Fruit fly (Drosophila melanogaster) whole organism, embryonic: ENCODE measurements around the gene Cog2.
A peak's percentile ranks its signal among the peaks of the same experiment; 100 is the strongest.

Experiments used
- ATbp ChIP-seq: fragments of 200-800 bp; sonication (Bioruptor generic); optimal IDR thresholded peaks from 2 replicates; lab custom pipeline; 2017; ENCODE audit warnings: missing biosample characterization, mild to moderate bottlenecking, missing genetic modification characterization, missing genetic modification reagents
- Bgb ChIP-seq: fragments of 200-800 bp; sonication (Bioruptor generic); IDR thresholded peaks from 2 replicates; pipeline ENCODE4 v1.3.6; 2022; ENCODE audit warnings: missing biosample characterization, missing genetic modification characterization; ENCODE audit not compliant: partially characterized antibody
- CG10366 ChIP-seq: fragments of 200-800 bp; sonication (Bioruptor generic); IDR thresholded peaks from 2 replicates; pipeline ENCODE4 v1.3.6; 2022; ENCODE audit warnings: missing biosample characterization, missing genetic modification characterization
- CG10462 ChIP-seq: fragments of 200-800 bp; sonication (Bioruptor generic); optimal IDR thresholded peaks from 2 replicates; lab custom pipeline; 2016; ENCODE audit warnings: missing biosample characterization, missing genetic modification characterization
- CG10543 ChIP-seq: fragments of 200-800 bp; sonication (Bioruptor generic); optimal IDR thresholded peaks from 3 replicates; lab custom pipeline; 2017; ENCODE audit warnings: missing biosample characterization, mild to moderate bottlenecking, missing genetic modification characterization, moderate library complexity
- CG11085 ChIP-seq: fragments of 200-800 bp; sonication (Bioruptor generic); IDR thresholded peaks from 2 replicates; pipeline ENCODE4 v1.3.6; 2022; ENCODE audit warnings: missing biosample characterization, missing genetic modification characterization
- CG11247 ChIP-seq: fragments of 200-800 bp; sonication (Bioruptor generic); IDR thresholded peaks from 2 replicates; pipeline ENCODE4 v1.3.6; 2022; ENCODE audit warnings: missing biosample characterization, missing genetic modification characterization
- CG12155 ChIP-seq: fragments of 200-800 bp; sonication (Bioruptor generic); optimal IDR thresholded peaks from 3 replicates; lab custom pipeline; 2016; ENCODE audit warnings: missing biosample characterization, missing genetic modification characterization
- CG12942 ChIP-seq: fragments of 200-800 bp; sonication (Bioruptor generic); optimal IDR thresholded peaks from 3 replicates; lab custom pipeline; 2016; ENCODE audit warnings: missing biosample characterization, missing genetic modification characterization
- CG14965 ChIP-seq: fragments of 200-800 bp; sonication (Bioruptor generic); optimal IDR thresholded peaks from 2 replicates; lab custom pipeline; 2016; ENCODE audit warnings: missing biosample characterization, missing genetic modification characterization, borderline replicate concordance
- CG17829 ChIP-seq: fragments of 200-800 bp; optimal IDR thresholded peaks from 2 replicates; lab custom pipeline; 2019; ENCODE audit warnings: missing biosample characterization, mild to moderate bottlenecking, missing genetic modification characterization, moderate library complexity
- CG30431 ChIP-seq: fragments of 200-800 bp; sonication (Bioruptor generic); optimal IDR thresholded peaks from 2 replicates; lab custom pipeline; 2017; ENCODE audit warnings: missing biosample characterization, missing genetic modification characterization
- CG31365 ChIP-seq: fragments of 200-800 bp; sonication (Bioruptor generic); optimal IDR thresholded peaks from 2 replicates; lab custom pipeline; 2018; ENCODE audit warnings: missing biosample characterization, mild to moderate bottlenecking, missing genetic modification characterization
- CG32532 ChIP-seq: fragments of 200-800 bp; sonication (Bioruptor generic); IDR thresholded peaks from 2 replicates; pipeline ENCODE4 v1.3.6; 2022; ENCODE audit warnings: missing biosample characterization, missing genetic modification characterization
- CG32767 ChIP-seq: fragments of 200-800 bp; sonication (Bioruptor generic); IDR thresholded peaks from 2 replicates; pipeline ENCODE4 v1.3.6; 2022; ENCODE audit warnings: missing biosample characterization, missing genetic modification characterization
- CG34422 ChIP-seq: fragments of 200-800 bp; sonication (Bioruptor generic); IDR thresholded peaks from 3 replicates; pipeline ENCODE4 v1.3.6; 2022; ENCODE audit warnings: missing biosample characterization, missing genetic modification characterization
- CG4404 ChIP-seq: fragments of 200-800 bp; sonication (Bioruptor generic); IDR thresholded peaks from 2 replicates; pipeline ENCODE4 v1.3.6; 2022; ENCODE audit warnings: missing biosample characterization, missing genetic modification characterization
- CG6175 ChIP-seq: fragments of 200-800 bp; sonication (Bioruptor generic); IDR thresholded peaks from 3 replicates; pipeline ENCODE4 v1.3.6; 2022; ENCODE audit warnings: missing biosample characterization, missing genetic modification characterization
- CG7745 ChIP-seq: fragments of 200-800 bp; sonication (Bioruptor generic); optimal IDR thresholded peaks from 2 replicates; lab custom pipeline; 2018; ENCODE audit warnings: missing biosample characterization, mild to moderate bottlenecking, missing genetic modification characterization, moderate library complexity
- CG8924 ChIP-seq: fragments of 200-800 bp; optimal IDR thresholded peaks from 3 replicates; lab custom pipeline; 2019; ENCODE audit warnings: missing biosample characterization, mild to moderate bottlenecking, missing genetic modification characterization, moderate library complexity
- CTCF ChIP-seq: fragments of 200-800 bp; sonication (Bioruptor generic); optimal IDR thresholded peaks from 2 replicates; lab custom pipeline; 2017; ENCODE audit warnings: missing biosample characterization, mild to moderate bottlenecking, missing genetic modification characterization, moderate library complexity
- Dad ChIP-seq: fragments of 200-800 bp; sonication (Bioruptor generic); optimal IDR thresholded peaks from 3 replicates; lab custom pipeline; 2016; ENCODE audit warnings: missing biosample characterization, missing genetic modification characterization
- Dek ChIP-seq: fragments of 200-800 bp; sonication (Bioruptor generic); optimal IDR thresholded peaks from 3 replicates; lab custom pipeline; 2019; ENCODE audit warnings: missing biosample characterization, mild to moderate bottlenecking, missing genetic modification characterization, moderate library complexity
- ERR ChIP-seq: fragments of 200-800 bp; sonication (Bioruptor generic); optimal IDR thresholded peaks from 2 replicates; lab custom pipeline; 2016; ENCODE audit warnings: missing biosample characterization, missing genetic modification characterization
- Fer3 ChIP-seq: fragments of 200-800 bp; sonication (Bioruptor generic); optimal IDR thresholded peaks from 2 replicates; lab custom pipeline; 2018; ENCODE audit warnings: missing biosample characterization, mild to moderate bottlenecking, missing genetic modification characterization, moderate library complexity
- HHEX ChIP-seq: fragments of 200-800 bp; sonication (Bioruptor generic); optimal IDR thresholded peaks from 3 replicates; lab custom pipeline; 2017; ENCODE audit warnings: missing biosample characterization, mild to moderate bottlenecking, missing genetic modification characterization, missing genetic modification reagents
- HmgZ ChIP-seq: fragments of 200-800 bp; sonication (Bioruptor generic); optimal IDR thresholded peaks from 2 replicates; lab custom pipeline; 2018; ENCODE audit warnings: missing biosample characterization, mild to moderate bottlenecking, missing genetic modification characterization
- Hmr ChIP-seq: fragments of 200-800 bp; sonication (Bioruptor generic); optimal IDR thresholded peaks from 3 replicates; lab custom pipeline; 2017; ENCODE audit warnings: mild to moderate bottlenecking, missing biosample characterization, missing genetic modification reagents, missing genetic modification characterization
- Hr78 ChIP-seq, 2 experiments: fragments of 200-800 bp in 1 of 2; fragments of >200 bp in 1 of 2; sonication (Bioruptor generic) in 1 of 2; optimal IDR thresholded peaks; 2 replicates each; lab custom pipeline; 2017 to 2019; ENCODE audit warnings: missing biosample characterization in 2 of 2, missing genetic modification characterization in 2 of 2, mild to moderate bottlenecking in 1 of 2, moderate library complexity in 1 of 2
- MBD-R2 ChIP-seq: fragments of 200-800 bp; sonication (Bioruptor generic); IDR thresholded peaks from 2 replicates; pipeline ENCODE4 v1.3.6; 2022; ENCODE audit warnings: missing biosample characterization, missing genetic modification characterization
- Mrtf ChIP-seq: fragments of 200-800 bp; sonication (Bioruptor generic); IDR thresholded peaks from 3 replicates; pipeline ENCODE4 v1.3.6; 2022; ENCODE audit warnings: missing biosample characterization, missing genetic modification characterization
- Nf-YA ChIP-seq: fragments of 200-800 bp; sonication (Bioruptor generic); IDR thresholded peaks from 2 replicates; pipeline ENCODE4 v1.3.6; 2022; ENCODE audit warnings: missing biosample characterization, missing genetic modification characterization
- Pdp1 ChIP-seq, 2 experiments: fragments of 200-800 bp; sonication (Bioruptor generic); optimal IDR thresholded peaks; 3 replicates each; lab custom pipeline; 2016; ENCODE audit warnings: missing biosample characterization in 2 of 2, missing genetic modification characterization in 2 of 2, mild to moderate bottlenecking in 1 of 2, moderate library complexity in 1 of 2
- YL-1 ChIP-seq: fragments of 200-800 bp; sonication (Bioruptor generic); optimal IDR thresholded peaks from 3 replicates; lab custom pipeline; 2017; ENCODE audit warnings: missing biosample characterization, mild to moderate bottlenecking, missing genetic modification characterization
- abd-A ChIP-seq: fragments of 200-800 bp; sonication (Bioruptor generic); optimal IDR thresholded peaks from 3 replicates; lab custom pipeline; 2019; ENCODE audit warnings: missing biosample characterization, mild to moderate bottlenecking, missing genetic modification characterization, moderate library complexity
- ewg ChIP-seq: fragments of 200-800 bp; sonication (Bioruptor generic); optimal IDR thresholded peaks from 3 replicates; lab custom pipeline; 2017; ENCODE audit warnings: mild to moderate bottlenecking, missing biosample characterization, missing genetic modification reagents, missing genetic modification characterization
- fru ChIP-seq: fragments of >200 bp; optimal IDR thresholded peaks from 2 replicates; lab custom pipeline; 2017
- ftz-f1 ChIP-seq: fragments of 200-800 bp; sonication (Bioruptor generic); optimal IDR thresholded peaks from 2 replicates; lab custom pipeline; 2016; ENCODE audit warnings: missing biosample characterization, missing genetic modification characterization
- kah ChIP-seq: fragments of 200-800 bp; sonication (Bioruptor generic); optimal IDR thresholded peaks from 2 replicates; lab custom pipeline; 2018; ENCODE audit warnings: missing biosample characterization, mild to moderate bottlenecking, missing genetic modification characterization
- kni ChIP-seq: fragments of 200-800 bp; sonication (Bioruptor generic); optimal IDR thresholded peaks from 3 replicates; lab custom pipeline; 2017; ENCODE audit warnings: mild to moderate bottlenecking, missing biosample characterization, missing genetic modification reagents, missing genetic modification characterization
- pnt ChIP-seq: fragments of 200-800 bp; sonication (Bioruptor generic); optimal IDR thresholded peaks from 3 replicates; lab custom pipeline; 2016; ENCODE audit warnings: missing biosample characterization, missing genetic modification characterization
- prd ChIP-seq, 3 experiments: fragments of >200 bp in 2 of 3; fragments of 200-800 bp in 1 of 3; sonication (Bioruptor generic) in 1 of 3; optimal IDR thresholded peaks in 2 of 3; IDR thresholded peaks in 1 of 3; 2 replicates in 2 of 3; 3 replicates in 1 of 3; pipeline versions ENCODE4 v1.3.6 to Lab custom; 2017 to 2022; ENCODE audit warnings: missing biosample characterization in 1 of 3, missing genetic modification characterization in 1 of 3
- pum ChIP-seq: fragments of 200-800 bp; sonication (Bioruptor generic); optimal IDR thresholded peaks from 2 replicates; lab custom pipeline; 2016; ENCODE audit warnings: missing biosample characterization, missing genetic modification characterization
- salm ChIP-seq: fragments of 200-800 bp; sonication (Bioruptor generic); optimal IDR thresholded peaks from 2 replicates; lab custom pipeline; 2018; ENCODE audit warnings: missing biosample characterization, mild to moderate bottlenecking, missing genetic modification characterization
- schlank ChIP-seq: fragments of 200-800 bp; sonication (Bioruptor generic); optimal IDR thresholded peaks from 2 replicates; lab custom pipeline; 2018; ENCODE audit warnings: missing biosample characterization, mild to moderate bottlenecking, missing genetic modification characterization
- sqz ChIP-seq: fragments of 200-800 bp; sonication (Bioruptor generic); optimal IDR thresholded peaks from 3 replicates; lab custom pipeline; 2018; ENCODE audit warnings: missing biosample characterization, mild to moderate bottlenecking, missing genetic modification characterization
- ssp ChIP-seq: fragments of 200-800 bp; sonication (Bioruptor generic); IDR thresholded peaks from 2 replicates; pipeline ENCODE4 v1.3.6; 2022; ENCODE audit warnings: missing biosample characterization, missing genetic modification characterization
- tna ChIP-seq: fragments of 200-800 bp; sonication (Bioruptor generic); IDR thresholded peaks from 2 replicates; pipeline ENCODE4 v1.3.6; 2022; ENCODE audit warnings: missing biosample characterization, missing genetic modification characterization; ENCODE audit not compliant: partially characterized antibody
- vfl ChIP-seq: fragments of 200-800 bp; sonication (Bioruptor generic); optimal IDR thresholded peaks from 2 replicates; lab custom pipeline; 2016; ENCODE audit warnings: missing biosample characterization, missing genetic modification characterization
- zen2 ChIP-seq: fragments of 200-800 bp; sonication (Bioruptor generic); IDR thresholded peaks from 3 replicates; pipeline ENCODE4 v1.3.6; 2022; ENCODE audit warnings: missing biosample characterization, missing genetic modification characterization; ENCODE audit not compliant: partially characterized antibody
- zfh1 ChIP-seq: fragments of 200-800 bp; sonication (Bioruptor generic); IDR thresholded peaks from 3 replicates; pipeline ENCODE4 v1.3.6; 2022; ENCODE audit warnings: missing biosample characterization, missing genetic modification characterization

Cog2 gene

DNA sequence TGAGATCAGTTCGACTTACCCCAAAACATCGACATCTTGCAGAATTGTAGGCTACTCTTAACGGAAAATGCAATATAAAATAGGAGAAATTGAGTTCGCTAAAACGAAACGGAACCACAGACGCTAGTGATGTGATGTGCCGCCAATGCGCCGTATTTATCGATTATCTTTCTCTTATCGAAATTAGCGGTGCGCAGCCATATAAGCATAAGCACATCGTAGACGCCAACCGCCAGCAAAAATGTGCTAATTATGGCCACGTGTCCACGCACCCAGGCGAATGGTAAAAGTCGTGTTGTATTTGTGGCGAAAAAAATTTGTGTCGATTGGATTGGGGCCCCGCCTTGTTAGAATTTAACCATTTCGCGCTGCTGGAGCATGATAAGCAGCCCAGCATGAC, 28.5 kb downstream of the Cog2 start, which contains the start of the genes Fkbp39 and Cyfip (continued):
- TF ChIP-seq fru (lab: Kevin White, UChicago), result no peak
- no peak for TF ChIP-seq Hr78 (GFP tag; optimal IDR thresholded peaks at IDR 0.05; lab: Kevin White, UChicago)
- TF ChIP-seq CG17829, result peak; percentile 77
- peak; percentile 34 for TF ChIP-seq CTCF (GFP tag; lab: Kevin White, UChicago)
- peak; percentile 35 for TF ChIP-seq kah
- TF ChIP-seq YL-1 (GFP tag; lab: Kevin White, UChicago), result peak; percentile 98
- no peak for TF ChIP-seq CG4404
- peak; percentile 91 for TF ChIP-seq HmgZ (tag; lab: Kevin White, UChicago)
- TF ChIP-seq CG8924 (tag; lab: Kevin White, UChicago), result peak; percentile 40
- TF ChIP-seq CG10366 (GFP tag; lab: Robert Waterston, UW), result peak; percentile 34
- TF ChIP-seq CG10462, result no peak
- no peak for TF ChIP-seq zfh1
- 0 out of 2 replicates have a peak, but pooled peaks have one; percentile 20 for TF ChIP-seq CG11247 (GFP tag; lab: Robert Waterston, UW)
- TF ChIP-seq CG31365 (tag; lab: Kevin White, UChicago), result no peak
- no peak for TF ChIP-seq abd-A (tag; lab: Kevin White, UChicago)
- TF ChIP-seq Fer3 (tag; lab: Kevin White, UChicago), result peak; percentile 27
- TF ChIP-seq CG14965, result no peak
- peak; percentile 8 for TF ChIP-seq CG12942 (GFP tag; lab: Kevin White, UChicago)
- TF ChIP-seq kni (GFP tag; lab: Kevin White, UChicago), result no peak
- peak; percentile 78 for TF ChIP-seq Hmr (GFP tag; lab: Kevin White, UChicago)
- no peak for TF ChIP-seq sqz (GFP tag; lab: Kevin White, UChicago)
- TF ChIP-seq ftz-f1 (GFP tag; lab: Kevin White, UChicago), result peak; percentile 73
- TF ChIP-seq Nf-YA (GFP tag; lab: Robert Waterston, UW), result no peak
- peak; percentile 96 for TF ChIP-seq ewg (GFP tag; lab: Kevin White, UChicago)
- TF ChIP-seq Dek (tag; lab: Kevin White, UChicago), result peak; percentile 30
- TF ChIP-seq CG6175 (GFP tag; lab: Robert Waterston, UW), result no peak
- peak; percentile 90 for TF ChIP-seq Bgb (GFP tag; lab: Robert Waterston, UW)
- TF ChIP-seq CG32532, result peak; percentile 64
- TF ChIP-seq HHEX, result no peak
- TF ChIP-seq CG7745 (tag; lab: Kevin White, UChicago), result no peak
- TF ChIP-seq MBD-R2 (GFP tag; lab: Robert Waterston, UW), result peak; percentile 98
- TF ChIP-seq Pdp1 (GFP tag; optimal IDR thresholded peaks at IDR 0.05; lab: Kevin White, UChicago), result peak; percentile 30 to 90
- no peak for TF ChIP-seq CG11085 (GFP tag; lab: Robert Waterston, UW)
- no peak for TF ChIP-seq prd (optimal IDR thresholded peaks at IDR 0.05; lab: Kevin White, UChicago)
- peak; percentile 46; the same call in 2 of the 3 replicates for TF ChIP-seq prd (GFP tag; IDR thresholded peaks at IDR 0.05; lab: Robert Waterston, UW)
- peak; percentile 59 for TF ChIP-seq Dad
- TF ChIP-seq pum (GFP tag; lab: Kevin White, UChicago), result peak; percentile 32
- peak; percentile 31; the same call in 1 of the 2 replicates for TF ChIP-seq ssp (GFP tag; lab: Robert Waterston, UW)
- TF ChIP-seq ERR, result peak; percentile 62
- peak; percentile 44 for TF ChIP-seq CG10543 (GFP tag; lab: Kevin White, UChicago)
- TF ChIP-seq CG32767 (GFP tag; lab: Robert Waterston, UW), result peak; percentile 31; the same call in 1 of the 2 replicates
- no peak for TF ChIP-seq Mrtf (GFP tag; lab: Robert Waterston, UW)
- TF ChIP-seq CG34422 (GFP tag; lab: Robert Waterston, UW), result peak; percentile 94
- TF ChIP-seq schlank (tag; lab: Kevin White, UChicago), result no peak
- TF ChIP-seq ATbp, result no peak
- peak; percentile 55 for TF ChIP-seq CG12155 (GFP tag; lab: Kevin White, UChicago)
- no peak for TF ChIP-seq pnt (GFP tag; lab: Kevin White, UChicago)
- 0 out of 2 replicates have a peak, but pooled peaks have one; percentile 34 for TF ChIP-seq tna
- TF ChIP-seq CG30431, result no peak
- TF ChIP-seq zen2 (GFP tag; lab: Robert Waterston, UW), result peak; percentile 31; the same call in 1 of the 3 replicates
- no peak for TF ChIP-seq salm (tag; lab: Kevin White, UChicago)
- peak; percentile 61 for TF ChIP-seq vfl (GFP tag; lab: Kevin White, UChicago)
